Fruit fly (Drosophila melanogaster): ENCODE results near the gene Cyt-c-p.

- TF ChIP-seq kay (GFP tag; ENCODE audit: borderline replicate concordance): no peak
- no peak for TF ChIP-seq CG1620 (GFP tag; optimal IDR thresholded peaks at IDR 0.05)
- TF ChIP-seq bab1 (GFP tag; optimal IDR thresholded peaks at IDR 0.05): no peak
These were observed 44.7 kb downstream of the Cyt-c-p start for dm6 chr2L:16764480-16764879.

Measured in whole organism, adult.